Fruit fly (Drosophila melanogaster): ENCODE results near the gene ATP6AP2.

The ATP6AP2 gene

dm6 chr3R:9250868-9251267 lies 9.6 kb upstream of the ATP6AP2 start:
- TF ChIP-seq Hr78 (GFP tag; optimal IDR thresholded peaks at IDR 0.05) (no peak), tai (GFP tag; optimal IDR thresholded peaks at IDR 0.05) (no peak), usp (GFP tag; optimal IDR thresholded peaks at IDR 0.05) (no peak), psq (GFP tag; optimal IDR thresholded peaks at IDR 0.05) (peak; percentile 76), Sp1 (GFP tag; optimal IDR thresholded peaks at IDR 0.05) (peak; percentile 85), pan (optimal IDR thresholded peaks at IDR 0.05) (no peak), Dif (GFP tag; optimal IDR thresholded peaks at IDR 0.05; ENCODE audit: partially characterized antibody) (no peak), Mio (GFP tag; optimal IDR thresholded peaks at IDR 0.05) (no peak), HLH106 (tag; optimal IDR thresholded peaks at IDR 0.05) (peak; percentile 82), CG9705 (GFP tag; optimal IDR thresholded peaks at IDR 0.05) (peak; percentile 61), GATAd (GFP tag; optimal IDR thresholded peaks at IDR 0.05) (peak; percentile 29), sage (GFP tag; optimal IDR thresholded peaks at IDR 0.05) (peak; percentile 80), foxo (GFP tag; optimal IDR thresholded peaks at IDR 0.05) (peak in 1 of 2 experiments; percentile 89), br (GFP tag; optimal IDR thresholded peaks at IDR 0.05) (peak; percentile 87), fru (GFP tag; optimal IDR thresholded peaks at IDR 0.05) (peak; percentile 81), ey (GFP tag; optimal IDR thresholded peaks at IDR 0.05) (peak; percentile 87), sv (GFP tag; optimal IDR thresholded peaks at IDR 0.05) (no peak), CrebA (GFP tag; optimal IDR thresholded peaks at IDR 0.05; ENCODE audit: borderline replicate concordance) (no peak), Dfd (GFP tag; optimal IDR thresholded peaks at IDR 0.05) (no peak), dl (GFP tag; optimal IDR thresholded peaks at IDR 0.05; ENCODE audit: insufficient read depth in 1 of 2, partially characterized antibody in 2 of 2) (no peak), woc (GFP tag; optimal IDR thresholded peaks at IDR 0.05) (peak; percentile 66), Rel (GFP tag; optimal IDR thresholded peaks at IDR 0.05) (no peak), Rel (tag; optimal IDR thresholded peaks at IDR 0.05) (peak; percentile 10), jim (GFP tag; optimal IDR thresholded peaks at IDR 0.05) (peak; percentile 21), rgr (GFP tag; optimal IDR thresholded peaks at IDR 0.05) (peak; percentile 88), OdsH (GFP tag; optimal IDR thresholded peaks at IDR 0.05) (peak; percentile 84), Abd-B (GFP tag; optimal IDR thresholded peaks at IDR 0.05) (no peak), h (GFP tag; optimal IDR thresholded peaks at IDR 0.05) (peak; percentile 88), brk (GFP tag; optimal IDR thresholded peaks at IDR 0.05) (no peak), Myc (optimal IDR thresholded peaks at IDR 0.05) (no peak), Hr83 (GFP tag; optimal IDR thresholded peaks at IDR 0.05; ENCODE audit: poor library complexity, severe bottlenecking) (no peak), Jra (GFP tag; optimal IDR thresholded peaks at IDR 0.05) (peak; percentile 75), lola (GFP tag; optimal IDR thresholded peaks at IDR 0.05) (no peak), CG32264 (GFP tag; optimal IDR thresholded peaks at IDR 0.05) (peak; percentile 48), dsf (GFP tag; optimal IDR thresholded peaks at IDR 0.05; ENCODE audit: borderline replicate concordance) (peak; percentile 36), N (GFP tag; optimal IDR thresholded peaks at IDR 0.05) (no peak), Hnf4 (GFP tag; optimal IDR thresholded peaks at IDR 0.05) (peak; percentile 85), Vsx2 (GFP tag; optimal IDR thresholded peaks at IDR 0.05; ENCODE audit: partially characterized antibody) (no peak), dmrt93B (GFP tag; optimal IDR thresholded peaks at IDR 0.05) (peak; percentile 59)

- TF ChIP-seq dsf (GFP tag; optimal IDR thresholded peaks at IDR 0.05; ENCODE audit: borderline replicate concordance) (no peak), Rel (GFP tag; optimal IDR thresholded peaks at IDR 0.05) (no peak), Rel (tag; optimal IDR thresholded peaks at IDR 0.05) (peak; percentile 40)
Measured at dm6 chr3R:9251543-9251942, 8.9 kb upstream of the ATP6AP2 start, which contains the start of gene St2. St2 (plus strand) TSS chr3R:9251843.

- TF ChIP-seq jim (GFP tag; optimal IDR thresholded peaks at IDR 0.05) (no peak), CG32264 (GFP tag; optimal IDR thresholded peaks at IDR 0.05) (no peak), ey (GFP tag; optimal IDR thresholded peaks at IDR 0.05) (no peak), CG9705 (GFP tag; optimal IDR thresholded peaks at IDR 0.05) (no peak), Myc (optimal IDR thresholded peaks at IDR 0.05) (no peak), CrebA (GFP tag; optimal IDR thresholded peaks at IDR 0.05; ENCODE audit: borderline replicate concordance) (no peak), sv (GFP tag; optimal IDR thresholded peaks at IDR 0.05) (no peak), dl (GFP tag; optimal IDR thresholded peaks at IDR 0.05; ENCODE audit: insufficient read depth in 1 of 2, partially characterized antibody in 2 of 2) (no peak), N (GFP tag; optimal IDR thresholded peaks at IDR 0.05) (no peak), h (GFP tag; optimal IDR thresholded peaks at IDR 0.05) (no peak), dmrt93B (GFP tag; optimal IDR thresholded peaks at IDR 0.05) (no peak), Dif (GFP tag; optimal IDR thresholded peaks at IDR 0.05; ENCODE audit: partially characterized antibody) (no peak), fru (GFP tag; optimal IDR thresholded peaks at IDR 0.05) (no peak), foxo (GFP tag; optimal IDR thresholded peaks at IDR 0.05) (no peak)
Measured at dm6 chr3R:9254798-9255197, 5.6 kb upstream of the ATP6AP2 start, which contains the start of gene CG16734. CG16734 (plus strand) TSS chr3R:9255052.

Measured in whole organism, wandering third instar larva.